Worm (Caenorhabditis elegans): Measurements from ENCODE around the gene M176.10.

- TF ChIP-seq nhr-2 (tag; optimal IDR thresholded peaks at IDR 0.05): no peak
- TF ChIP-seq snpc-4 (tag; optimal IDR thresholded peaks at IDR 0.05): no peak
- TF ChIP-seq ces-1 (GFP tag; optimal IDR thresholded peaks at IDR 0.05): no peak
- no peak for TF ChIP-seq pha-4 (tag; optimal IDR thresholded peaks at IDR 0.05)
These were observed 22.0 kb upstream of the M176.10 start, which contains the start of gene chil-18 for ce11 chrII:9447965-9448364.

Data from whole organism, mixed stage, embryonic.